Fruit fly (Drosophila melanogaster): ENCODE data around the gene CG1677.
A peak's percentile ranks its signal among the peaks of the same experiment; 100 is the strongest.

Gene CG1677

DNA sequence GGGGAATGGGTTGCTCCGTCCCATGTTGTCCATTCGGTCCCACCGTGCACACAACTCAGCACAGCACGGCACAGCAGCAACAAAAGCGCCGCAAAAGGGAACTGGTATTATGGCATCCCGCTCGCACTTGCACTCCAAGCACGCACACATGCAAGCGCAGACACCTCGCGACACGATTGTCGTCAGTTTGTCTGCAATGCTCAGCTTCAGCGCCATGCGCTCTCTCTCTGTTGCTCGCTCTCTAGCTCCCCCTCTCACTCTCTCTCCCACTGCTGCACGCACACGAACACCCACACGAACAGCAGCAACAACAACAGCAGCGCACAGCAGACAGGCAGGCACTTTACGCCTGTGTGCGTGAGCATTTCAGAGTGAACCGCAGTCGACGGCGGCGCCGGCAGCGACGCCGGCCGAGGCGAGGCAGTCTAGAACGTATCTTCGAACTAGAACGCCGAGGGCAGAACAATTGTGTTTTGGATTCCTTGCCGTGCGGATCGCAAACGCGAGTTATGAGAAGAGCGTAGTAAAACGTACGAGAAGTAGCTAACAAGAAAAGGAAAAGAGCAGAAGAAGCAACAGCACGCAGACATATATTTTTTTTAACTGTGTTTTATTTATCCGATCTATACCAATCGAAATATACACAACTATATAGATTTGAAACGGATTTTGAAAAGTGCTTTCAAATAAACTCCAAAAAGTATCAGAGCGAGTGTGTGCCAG is 98.0 kb downstream of the CG1677 start, which contains the start of gene brk (continued):
- no peak for TF ChIP-seq CG14050 (GFP tag; IDR thresholded peaks at IDR 0.05)
- no peak for TF ChIP-seq CG12299 (tag; optimal IDR thresholded peaks at IDR 0.05)
- TF ChIP-seq Hr78 (GFP tag; optimal IDR thresholded peaks at IDR 0.05) = no peak
- TF ChIP-seq CG42726 (GFP tag; IDR thresholded peaks at IDR 0.05; ENCODE audit: partially characterized antibody) = no peak
- TF ChIP-seq CG34422 (GFP tag; IDR thresholded peaks at IDR 0.05) = no peak
- TF ChIP-seq CG17359 (tag; optimal IDR thresholded peaks at IDR 0.05) = no peak
- TF ChIP-seq Pdp1 (GFP tag; optimal IDR thresholded peaks at IDR 0.05) = no peak
- TF ChIP-seq CG10321 (GFP tag; IDR thresholded peaks at IDR 0.05) = peak; percentile 80
- TF ChIP-seq dpn (GFP tag; optimal IDR thresholded peaks at IDR 0.05) = no peak
- no peak for TF ChIP-seq croc (GFP tag; conservative IDR thresholded peaks at IDR 0.05)
- TF ChIP-seq CG14965 (GFP tag; optimal IDR thresholded peaks at IDR 0.05; ENCODE audit: borderline replicate concordance) = no peak
- peak; percentile 61 for TF ChIP-seq CG13287 (GFP tag; IDR thresholded peaks at IDR 0.05; ENCODE audit: partially characterized antibody)
- no peak for TF ChIP-seq CG17568 (GFP tag; optimal IDR thresholded peaks at IDR 0.05)
- TF ChIP-seq gsb (GFP tag; IDR thresholded peaks at IDR 0.05) = no peak
- TF ChIP-seq CG7357 (GFP tag; IDR thresholded peaks at IDR 0.05) = no peak
- no peak for TF ChIP-seq eyg (GFP tag; optimal IDR thresholded peaks at IDR 0.05)
- TF ChIP-seq CG6272 (GFP tag; IDR thresholded peaks at IDR 0.05) = no peak; the same call in 1 of the 2 replicates
- TF ChIP-seq Gug (GFP tag; IDR thresholded peaks at IDR 0.05) = no peak
- peak; percentile 41 for TF ChIP-seq gro (GFP tag; optimal IDR thresholded peaks at IDR 0.05)
- TF ChIP-seq Bteb2 (GFP tag; optimal IDR thresholded peaks at IDR 0.05) = no peak
- TF ChIP-seq CG12219 (GFP tag; optimal IDR thresholded peaks at IDR 0.05) = no peak
- TF ChIP-seq sug (tag; optimal IDR thresholded peaks at IDR 0.05) = peak; percentile 28
- TF ChIP-seq CG8388 (GFP tag; optimal IDR thresholded peaks at IDR 0.05) = no peak
- TF ChIP-seq tna (GFP tag; IDR thresholded peaks at IDR 0.05; ENCODE audit: partially characterized antibody) = no peak
- TF ChIP-seq dan (GFP tag; IDR thresholded peaks at IDR 0.05) = no peak
- peak; percentile 90 for TF ChIP-seq CG12769 (tag; optimal IDR thresholded peaks at IDR 0.05)
- TF ChIP-seq lov (optimal IDR thresholded peaks at IDR 0.05) = no peak
- peak; percentile 44; the same call in 1 of the 3 replicates for TF ChIP-seq lov (GFP tag; IDR thresholded peaks at IDR 0.05)
- TF ChIP-seq CG6791 (GFP tag; IDR thresholded peaks at IDR 0.05; ENCODE audit: partially characterized antibody) = peak; percentile 40; the same call in 1 of the 3 replicates
- TF ChIP-seq Oaz (GFP tag; IDR thresholded peaks at IDR 0.05) = no peak
- no peak for TF ChIP-seq pho (GFP tag; optimal IDR thresholded peaks at IDR 0.05)
- peak; percentile 99 for TF ChIP-seq shn (GFP tag; optimal IDR thresholded peaks at IDR 0.05)
- TF ChIP-seq Usf (GFP tag; optimal IDR thresholded peaks at IDR 0.05) = no peak
- TF ChIP-seq Dll (GFP tag; IDR thresholded peaks at IDR 0.05; ENCODE audit: partially characterized antibody) = no peak
- no peak for TF ChIP-seq vnd (GFP tag; IDR thresholded peaks at IDR 0.05; ENCODE audit: partially characterized antibody)
- peak; percentile 47 for TF ChIP-seq Side (GFP tag; optimal IDR thresholded peaks at IDR 0.05)
- TF ChIP-seq btn (GFP tag; optimal IDR thresholded peaks at IDR 0.05) = no peak
- TF ChIP-seq rib (GFP tag; IDR thresholded peaks at IDR 0.05) = 0 out of 2 replicates have a peak, but pooled peaks have one; percentile 67
- TF ChIP-seq Dfd (GFP tag; optimal IDR thresholded peaks at IDR 0.05) = no peak
- TF ChIP-seq CG10654 (GFP tag; optimal IDR thresholded peaks at IDR 0.05) = no peak
- TF ChIP-seq caup (GFP tag; optimal IDR thresholded peaks at IDR 0.05; ENCODE audit: severe bottlenecking) = no peak
- no peak for TF ChIP-seq CG18599 (GFP tag; optimal IDR thresholded peaks at IDR 0.05)
- TF ChIP-seq CG11504 (tag; optimal IDR thresholded peaks at IDR 0.05) = no peak
- no peak for TF ChIP-seq Atf-2 (GFP tag; optimal IDR thresholded peaks at IDR 0.05)
- no peak for TF ChIP-seq Nf-YB (GFP tag; optimal IDR thresholded peaks at IDR 0.05)
- no peak for TF ChIP-seq HHEX (GFP tag; optimal IDR thresholded peaks at IDR 0.05)
- TF ChIP-seq klu (GFP tag; IDR thresholded peaks at IDR 0.05) = 0 out of 2 replicates have a peak, but pooled peaks have one; percentile 36
- no peak for TF ChIP-seq sc (optimal IDR thresholded peaks at IDR 0.05)
- TF ChIP-seq sc (GFP tag; optimal IDR thresholded peaks at IDR 0.05) = no peak

All from whole organism, embryonic.